Worm (Caenorhabditis elegans) whole organism, midembryonic: ENCODE data around the gene col-162.
"Not testable (repeated sequence)": the region's sequence is repeated elsewhere in the genome, so short reads cannot be mapped to it uniquely, and the experiment has no call there.

Experiments used
- T22C8.4 ChIP-seq: fragments of 200-800 bp; sonication (Bioruptor generic); IDR thresholded peaks from 2 replicates; pipeline ENCODE4 v1.3.6; 2022; ENCODE audit warnings: missing genetic modification characterization, missing compliant biosample characterization
- cog-1 ChIP-seq: sonication (generic microtip); optimal IDR thresholded peaks from 2 replicates; lab custom pipeline; 2016; ENCODE audit warnings: missing genetic modification characterization, missing compliant biosample characterization
- flt-1 ChIP-seq: fragments of 200-800 bp; sonication (Bioruptor generic); IDR thresholded peaks from 2 replicates; pipeline ENCODE4 v1.3.6; 2022; ENCODE audit warnings: missing genetic modification characterization, missing compliant biosample characterization
- klf-2 ChIP-seq: fragments of 200-800 bp; sonication (Bioruptor generic); conservative IDR thresholded peaks from 2 replicates; pipeline ENCODE4 v1.3.6; 2022; ENCODE audit warnings: missing genetic modification reagents, missing genetic modification characterization, missing compliant biosample characterization
- med-1 ChIP-seq: sonication (generic microtip); optimal IDR thresholded peaks from 2 replicates; lab custom pipeline; 2017; ENCODE audit warnings: missing genetic modification characterization, mild to moderate bottlenecking, missing compliant biosample characterization, antibody characterized with exemption, missing genetic modification reagents; ENCODE audit not compliant: insufficient read depth
- ref-1 ChIP-seq: fragments of 200-800 bp; sonication (Bioruptor generic); conservative IDR thresholded peaks from 2 replicates; pipeline ENCODE4 v1.3.6; 2022; ENCODE audit warnings: missing genetic modification reagents, missing genetic modification characterization, missing compliant biosample characterization
- tab-1 ChIP-seq: fragments of 200-800 bp; sonication (Bioruptor generic); IDR thresholded peaks from 2 replicates; pipeline ENCODE4 v1.3.6; 2022; ENCODE audit warnings: missing genetic modification characterization, missing compliant biosample characterization
- ztf-23 ChIP-seq: fragments of 200-800 bp; sonication (Bioruptor generic); IDR thresholded peaks from 2 replicates; pipeline ENCODE4 v1.3.6; 2022; ENCODE audit warnings: missing genetic modification reagents, missing genetic modification characterization, missing compliant biosample characterization
- ztf-29 ChIP-seq: fragments of 200-800 bp; sonication (Bioruptor generic); IDR thresholded peaks from 2 replicates; pipeline ENCODE4 v1.3.6; 2022; ENCODE audit warnings: missing genetic modification reagents, missing genetic modification characterization, missing compliant biosample characterization

col-162 gene

ce11 chrV:13442819-13443218 lies 1.1 kb downstream of the col-162 start:
- TF ChIP-seq cog-1 (tag; lab: Kevin White, UChicago) (no peak), ref-1 (GFP tag; lab: Robert Waterston, UW) (no peak), ztf-23 (no peak), med-1 (GFP tag; lab: Kevin White, UChicago) (no peak), tab-1 (GFP tag; lab: Robert Waterston, UW) (no peak), flt-1 (GFP tag; lab: Robert Waterston, UW) (no peak), T22C8.4 (GFP tag; lab: Robert Waterston, UW) (no peak), ztf-29 (GFP tag; lab: Robert Waterston, UW) (no peak), klf-2 (no peak)

ce11 chrV:13443535-13443934 lies 1.8 kb downstream of the col-162 start, which contains the start of gene Y2H9A.6:
Y2H9A.6 (plus strand) TSS chrV:13443835.
- not testable (repeated sequence) for TF ChIP-seq klf-2; tab-1 (GFP tag; lab: Robert Waterston, UW); med-1 (GFP tag; lab: Kevin White, UChicago)

ce11 chrV:13445229-13445949 lies 3.6 kb downstream of the col-162 start, which contains the start of gene Y2H9A.4:
Y2H9A.4 (plus strand) TSS chrV:13445899.
- TF ChIP-seq med-1 (GFP tag; lab: Kevin White, UChicago) (no peak), ztf-29 (GFP tag; lab: Robert Waterston, UW) (no peak), T22C8.4 (GFP tag; lab: Robert Waterston, UW) (no peak), klf-2 (no peak), ref-1 (GFP tag; lab: Robert Waterston, UW) (no peak), tab-1 (GFP tag; lab: Robert Waterston, UW) (no peak), cog-1 (tag; lab: Kevin White, UChicago) (no peak), ztf-23 (no peak), flt-1 (GFP tag; lab: Robert Waterston, UW) (no peak)

- TF ChIP-seq cog-1 (tag; lab: Kevin White, UChicago), result no peak
- TF ChIP-seq med-1 (GFP tag; lab: Kevin White, UChicago), result no peak
- no peak for TF ChIP-seq ztf-29 (GFP tag; lab: Robert Waterston, UW)
- TF ChIP-seq tab-1 (GFP tag; lab: Robert Waterston, UW), result no peak
- no peak for TF ChIP-seq klf-2
- no peak for TF ChIP-seq flt-1 (GFP tag; lab: Robert Waterston, UW)
- TF ChIP-seq T22C8.4 (GFP tag; lab: Robert Waterston, UW), result no peak
- TF ChIP-seq ref-1 (GFP tag; lab: Robert Waterston, UW), result no peak
These were observed 11.6 kb downstream of the col-162 start, which contains the start of gene lurp-2 for ce11 chrV:13453334-13453733. lurp-2 (plus strand) TSS chrV:13453634.

- TF ChIP-seq klf-2, result no peak
- no peak for TF ChIP-seq tab-1 (GFP tag; lab: Robert Waterston, UW)
These were observed 13.7 kb downstream of the col-162 start, which contains the start of gene lurp-3 for ce11 chrV:13455448-13455847. lurp-3 (plus strand) TSS chrV:13455748.

- TF ChIP-seq T22C8.4 (GFP tag; lab: Robert Waterston, UW) (no peak), flt-1 (GFP tag; lab: Robert Waterston, UW) (no peak), med-1 (GFP tag; lab: Kevin White, UChicago) (no peak), tab-1 (GFP tag; lab: Robert Waterston, UW) (no peak), ztf-29 (GFP tag; lab: Robert Waterston, UW) (no peak), klf-2 (no peak), cog-1 (tag; lab: Kevin White, UChicago) (no peak), ztf-23 (no peak), ref-1 (GFP tag; lab: Robert Waterston, UW) (no peak)
These were observed 16.1 kb downstream of the col-162 start, which contains the start of gene F25H9.2 for ce11 chrV:13457858-13458257. F25H9.2 (plus strand) TSS chrV:13458083.

- no peak for TF ChIP-seq tab-1 (GFP tag; lab: Robert Waterston, UW)
- TF ChIP-seq med-1 (GFP tag; lab: Kevin White, UChicago), result no peak
- TF ChIP-seq T22C8.4 (GFP tag; lab: Robert Waterston, UW), result no peak
- no peak for TF ChIP-seq ztf-29 (GFP tag; lab: Robert Waterston, UW)
- TF ChIP-seq ref-1 (GFP tag; lab: Robert Waterston, UW), result no peak
- no peak for TF ChIP-seq flt-1 (GFP tag; lab: Robert Waterston, UW)
- TF ChIP-seq klf-2, result no peak
- no peak for TF ChIP-seq ztf-23
- no peak for TF ChIP-seq cog-1 (tag; lab: Kevin White, UChicago)
These were observed 17.6 kb downstream of the col-162 start, which contains the start of gene bath-39 for ce11 chrV:13459323-13459722. bath-39 (plus strand) TSS chrV:13459459.

ce11 chrV:13462974-13463373 lies 21.2 kb downstream of the col-162 start, which contains the start of gene frm-10:
frm-10 (plus strand) TSS chrV:13463207.
- TF ChIP-seq ztf-23 (no peak), ztf-29 (GFP tag; lab: Robert Waterston, UW) (no peak), cog-1 (tag; lab: Kevin White, UChicago) (no peak), ref-1 (GFP tag; lab: Robert Waterston, UW) (no peak), med-1 (GFP tag; lab: Kevin White, UChicago) (no peak), T22C8.4 (GFP tag; lab: Robert Waterston, UW) (no peak), tab-1 (GFP tag; lab: Robert Waterston, UW) (no peak), flt-1 (GFP tag; lab: Robert Waterston, UW) (no peak), klf-2 (no peak)

- no peak for TF ChIP-seq klf-2
- TF ChIP-seq cog-1 (tag; lab: Kevin White, UChicago), result no peak
- TF ChIP-seq ref-1 (GFP tag; lab: Robert Waterston, UW), result no peak
- TF ChIP-seq med-1 (GFP tag; lab: Kevin White, UChicago), result no peak
- no peak for TF ChIP-seq ztf-29 (GFP tag; lab: Robert Waterston, UW)
- TF ChIP-seq flt-1 (GFP tag; lab: Robert Waterston, UW), result no peak
- no peak for TF ChIP-seq T22C8.4 (GFP tag; lab: Robert Waterston, UW)
- no peak for TF ChIP-seq tab-1 (GFP tag; lab: Robert Waterston, UW)
- no peak for TF ChIP-seq ztf-23
These were observed 22.4 kb downstream of the col-162 start for ce11 chrV:13464123-13464522.
